Worm (Caenorhabditis elegans): Measurements from ENCODE around the gene ZK84.1.

DNA sequence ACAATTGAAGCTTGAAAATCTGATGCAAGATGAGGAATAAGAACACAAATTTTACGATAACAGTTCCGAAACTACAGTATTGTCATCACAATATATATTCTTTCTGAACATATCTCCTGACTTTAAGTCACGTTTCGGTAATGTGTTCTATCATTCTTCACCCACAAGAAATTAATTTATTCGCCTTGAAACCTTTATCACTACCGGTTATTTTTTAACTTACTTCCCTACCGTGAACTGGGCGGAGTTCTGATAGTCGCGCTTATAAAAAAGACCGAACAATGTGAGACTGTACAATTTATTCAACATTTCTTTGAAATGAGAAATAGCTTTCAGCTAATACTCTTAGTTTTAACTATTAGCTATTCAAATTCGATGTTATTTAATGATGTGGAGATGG, 9.9 kb upstream of the ZK84.1 start, which contains the start of gene ins-20:
- TF ChIP-seq lsy-2 (tag; optimal IDR thresholded peaks at IDR 0.05) (no peak), nhr-28 (tag; optimal IDR thresholded peaks at IDR 0.05) (no peak), nhr-237 (tag; optimal IDR thresholded peaks at IDR 0.05) (no peak), ztf-11 (tag; optimal IDR thresholded peaks at IDR 0.05) (no peak), tbx-8 (GFP tag; optimal IDR thresholded peaks at IDR 0.05) (no peak), unc-62 (GFP tag; optimal IDR thresholded peaks at IDR 0.05) (no peak), pha-4 (tag; optimal IDR thresholded peaks at IDR 0.05) (no peak), sptf-1 (tag; optimal IDR thresholded peaks at IDR 0.05) (no peak), snpc-4 (tag; optimal IDR thresholded peaks at IDR 0.05) (no peak), ces-1 (GFP tag; optimal IDR thresholded peaks at IDR 0.05) (no peak)
